Worm (Caenorhabditis elegans) whole organism, midembryonic: ENCODE measurements around the gene dnj-11.

Source experiments
- flt-1 ChIP-seq: fragments of 200-800 bp; sonication (Bioruptor generic); IDR thresholded peaks from 2 replicates; pipeline ENCODE4 v1.3.6; 2022; ENCODE audit warnings: missing genetic modification characterization, missing compliant biosample characterization
- klf-2 ChIP-seq: fragments of 200-800 bp; sonication (Bioruptor generic); conservative IDR thresholded peaks from 2 replicates; pipeline ENCODE4 v1.3.6; 2022; ENCODE audit warnings: missing genetic modification reagents, missing genetic modification characterization, missing compliant biosample characterization
- med-1 ChIP-seq: sonication (generic microtip); optimal IDR thresholded peaks from 2 replicates; lab custom pipeline; 2017; ENCODE audit warnings: missing genetic modification characterization, mild to moderate bottlenecking, missing compliant biosample characterization, antibody characterized with exemption, missing genetic modification reagents; ENCODE audit not compliant: insufficient read depth
- ref-1 ChIP-seq: fragments of 200-800 bp; sonication (Bioruptor generic); conservative IDR thresholded peaks from 2 replicates; pipeline ENCODE4 v1.3.6; 2022; ENCODE audit warnings: missing genetic modification reagents, missing genetic modification characterization, missing compliant biosample characterization
- tab-1 ChIP-seq: fragments of 200-800 bp; sonication (Bioruptor generic); IDR thresholded peaks from 2 replicates; pipeline ENCODE4 v1.3.6; 2022; ENCODE audit warnings: missing genetic modification characterization, missing compliant biosample characterization

ce11 chrIV:6581658-6582057 is 4.0 kb upstream of the dnj-11 start:
- no peak for TF ChIP-seq tab-1 (GFP tag; lab: Robert Waterston, UW)
- no peak for TF ChIP-seq ref-1 (GFP tag; lab: Robert Waterston, UW)
- TF ChIP-seq klf-2, result no peak
- no peak for TF ChIP-seq flt-1 (GFP tag; lab: Robert Waterston, UW)
- no peak for TF ChIP-seq med-1
